Worm (Caenorhabditis elegans) whole organism, L4 larva: Measurements from ENCODE around the gene Y51H7C.12.
A peak's percentile ranks its signal among the peaks of the same experiment; 100 is the strongest.

Source experiments
- F37D6.2 ChIP-seq: sonication (generic microtip); optimal IDR thresholded peaks from 2 replicates; lab custom pipeline; 2016; ENCODE audit warnings: mild to moderate bottlenecking, missing genetic modification characterization, missing compliant biosample characterization
- F49E8.2 ChIP-seq: sonication (generic microtip); optimal IDR thresholded peaks from 2 replicates; lab custom pipeline; 2016; ENCODE audit warnings: missing compliant biosample characterization, mild to moderate bottlenecking, missing genetic modification characterization, borderline replicate concordance
- R02D3.7 ChIP-seq: fragments of 150-350 bp; sonication (generic microtip); optimal IDR thresholded peaks from 3 replicates; lab custom pipeline; 2014; ENCODE audit warnings: missing biosample characterization, missing genetic modification characterization
- Y105C5A.15 ChIP-seq: fragments of 200-800 bp; sonication (Bioruptor generic); IDR thresholded peaks from 2 replicates; pipeline ENCODE4 v1.3.6; 2022; ENCODE audit warnings: missing genetic modification characterization, missing compliant biosample characterization
- Y48G9A.11 ChIP-seq: fragments of 200-800 bp; sonication (Bioruptor generic); IDR thresholded peaks from 2 replicates; pipeline ENCODE4 v1.3.6; 2022; ENCODE audit warnings: missing genetic modification reagents, missing genetic modification characterization, missing compliant biosample characterization
- ama-1 ChIP-seq: fragments of 150-350 bp; optimal IDR thresholded peaks from 2 replicates; lab custom pipeline; 2014; ENCODE audit warnings: inconsistent platforms, mixed read lengths
- attf-4 ChIP-seq: sonication (generic microtip); optimal IDR thresholded peaks from 3 replicates; lab custom pipeline; 2017; ENCODE audit warnings: missing biosample characterization, missing genetic modification characterization
- ceh-44 ChIP-seq: fragments of 200-800 bp; sonication (Bioruptor generic); IDR thresholded peaks from 2 replicates; pipeline ENCODE4 v1.3.6; 2022; ENCODE audit warnings: missing genetic modification reagents, missing genetic modification characterization, missing compliant biosample characterization
- ceh-82 ChIP-seq: sonication (generic microtip); optimal IDR thresholded peaks from 2 replicates; lab custom pipeline; 2017; ENCODE audit warnings: missing biosample characterization, missing genetic modification characterization
- ctbp-1 ChIP-seq: fragments of 200-800 bp; sonication (Bioruptor generic); IDR thresholded peaks from 2 replicates; pipeline ENCODE4 v1.3.6; 2022; ENCODE audit warnings: missing genetic modification reagents, missing genetic modification characterization, missing compliant biosample characterization
- daf-12 ChIP-seq: fragments of 150-350 bp; optimal IDR thresholded peaks from 2 replicates; lab custom pipeline; 2014; ENCODE audit warnings: missing biosample characterization, missing genetic modification reagents, missing genetic modification characterization
- dmd-6 ChIP-seq: fragments of 200-800 bp; sonication (Bioruptor generic); IDR thresholded peaks from 2 replicates; pipeline ENCODE4 v1.3.6; 2022; ENCODE audit warnings: missing genetic modification reagents, missing genetic modification characterization, missing compliant biosample characterization
- dmd-9 ChIP-seq: fragments of 200-800 bp; sonication (Bioruptor generic); IDR thresholded peaks from 2 replicates; pipeline ENCODE4 v1.3.6; 2022; ENCODE audit warnings: missing genetic modification reagents, missing genetic modification characterization, missing compliant biosample characterization
- dpl-1 ChIP-seq: fragments of 150-350 bp; optimal IDR thresholded peaks from 2 replicates; lab custom pipeline; 2014; ENCODE audit warnings: missing biosample characterization, missing genetic modification reagents, missing genetic modification characterization
- duxl-1 ChIP-seq: sonication (generic microtip); optimal IDR thresholded peaks from 2 replicates; lab custom pipeline; 2016; ENCODE audit warnings: mild to moderate bottlenecking, missing genetic modification characterization, moderate library complexity, missing compliant biosample characterization; ENCODE audit not compliant: poor library complexity
- dve-1 ChIP-seq: sonication (generic microtip); optimal IDR thresholded peaks from 2 replicates; lab custom pipeline; 2017; ENCODE audit warnings: antibody characterized with exemption, mild to moderate bottlenecking, missing genetic modification characterization, missing compliant biosample characterization; ENCODE audit not compliant: insufficient read depth
- egl-43 ChIP-seq: fragments of 200-800 bp; sonication (Bioruptor generic); IDR thresholded peaks from 2 replicates; pipeline ENCODE4 v1.3.6; 2022; ENCODE audit warnings: missing genetic modification reagents, missing genetic modification characterization, missing compliant biosample characterization
- gei-8 ChIP-seq: fragments of 200-800 bp; sonication (Bioruptor generic); optimal IDR thresholded peaks from 2 replicates; lab custom pipeline; 2018; ENCODE audit warnings: mild to moderate bottlenecking, missing genetic modification characterization, missing compliant biosample characterization
- lin-1 ChIP-seq: fragments of 200-800 bp; sonication (Bioruptor generic); IDR thresholded peaks from 2 replicates; pipeline ENCODE4 v1.3.6; 2022; ENCODE audit warnings: missing genetic modification reagents, missing genetic modification characterization, missing compliant biosample characterization
- lin-38 ChIP-seq: fragments of 200-800 bp; sonication (Bioruptor generic); IDR thresholded peaks from 2 replicates; pipeline ENCODE4 v1.3.6; 2022; ENCODE audit warnings: missing genetic modification reagents, missing genetic modification characterization, missing compliant biosample characterization
- lin-39 ChIP-seq: fragments of 150-350 bp; optimal IDR thresholded peaks from 2 replicates; lab custom pipeline; 2014; ENCODE audit warnings: missing biosample characterization, missing genetic modification reagents, missing genetic modification characterization
- lir-3 ChIP-seq: sonication (generic microtip); optimal IDR thresholded peaks from 2 replicates; lab custom pipeline; 2016; ENCODE audit warnings: mild to moderate bottlenecking, missing genetic modification characterization, missing compliant biosample characterization
- lsy-2 ChIP-seq, 2 experiments: fragments of 150-350 bp in 1 of 2; sonication (generic microtip) in 1 of 2; optimal IDR thresholded peaks; 2 replicates each; lab custom pipeline; 2014 to 2017; ENCODE audit warnings: missing biosample characterization in 2 of 2, missing genetic modification characterization in 2 of 2
- mdl-1 ChIP-seq, 2 experiments: fragments of 150-350 bp in 1 of 2; sonication (generic microtip) in 1 of 2; optimal IDR thresholded peaks; 2 replicates each; lab custom pipeline; 2014 to 2017; ENCODE audit warnings: missing biosample characterization in 2 of 2, missing genetic modification characterization in 2 of 2
- mes-2 ChIP-seq: sonication (generic microtip); optimal IDR thresholded peaks from 2 replicates; lab custom pipeline; 2016; ENCODE audit warnings: missing genotype, mild to moderate bottlenecking, missing genetic modification characterization, missing compliant biosample characterization; ENCODE audit not compliant: poor library complexity, severe bottlenecking
- nhr-111 ChIP-seq: fragments of 200-800 bp; sonication (Bioruptor generic); optimal IDR thresholded peaks from 2 replicates; lab custom pipeline; 2018; ENCODE audit warnings: mild to moderate bottlenecking, missing genetic modification characterization, missing compliant biosample characterization
- nhr-28 ChIP-seq: fragments of 150-350 bp; optimal IDR thresholded peaks from 2 replicates; lab custom pipeline; 2014; ENCODE audit warnings: missing biosample characterization, missing genetic modification characterization
- nhr-6 ChIP-seq: fragments of 150-350 bp; optimal IDR thresholded peaks from 2 replicates; lab custom pipeline; 2014; ENCODE audit warnings: missing biosample characterization, missing genetic modification characterization
- nhr-77 ChIP-seq: fragments of 150-350 bp; optimal IDR thresholded peaks from 2 replicates; lab custom pipeline; 2014; ENCODE audit warnings: missing biosample characterization, missing genetic modification characterization
- pha-4 ChIP-seq, 2 experiments: fragments of 150-350 bp in 1 of 2; fragments of 200-800 bp in 1 of 2; sonication (Bioruptor generic) in 1 of 2; IDR thresholded peaks in 1 of 2; optimal IDR thresholded peaks in 1 of 2; 2 replicates each; pipeline versions ENCODE4 v1.3.6 to Lab custom; 2014 to 2022; ENCODE audit warnings: missing genetic modification characterization in 2 of 2, missing genetic modification reagents in 2 of 2, missing biosample characterization in 1 of 2, missing compliant biosample characterization in 1 of 2
- rbr-2 ChIP-seq: sonication (generic microtip); optimal IDR thresholded peaks from 2 replicates; lab custom pipeline; 2016; ENCODE audit warnings: missing genotype, missing genetic modification characterization, missing compliant biosample characterization
- saeg-2 ChIP-seq: fragments of 200-800 bp; sonication (Bioruptor generic); IDR thresholded peaks from 2 replicates; pipeline ENCODE4 v1.3.6; 2022; ENCODE audit warnings: missing genetic modification reagents, missing genetic modification characterization, missing compliant biosample characterization
- sdz-12 ChIP-seq: fragments of 200-800 bp; sonication (Bioruptor generic); optimal IDR thresholded peaks from 2 replicates; lab custom pipeline; 2018; ENCODE audit warnings: mild to moderate bottlenecking, missing genetic modification characterization, missing compliant biosample characterization
- snpc-1.2 ChIP-seq: fragments of 200-800 bp; sonication (Bioruptor generic); IDR thresholded peaks from 2 replicates; pipeline ENCODE4 v1.3.6; 2022; ENCODE audit warnings: missing genetic modification reagents, missing genetic modification characterization, missing compliant biosample characterization
- snpc-4 ChIP-seq: fragments of 150-350 bp; optimal IDR thresholded peaks from 2 replicates; lab custom pipeline; 2014; ENCODE audit warnings: missing biosample characterization, missing genetic modification characterization
- spr-1 ChIP-seq: sonication (generic microtip); optimal IDR thresholded peaks from 2 replicates; lab custom pipeline; 2016; ENCODE audit warnings: mild to moderate bottlenecking, missing genetic modification characterization, missing compliant biosample characterization
- unc-130 ChIP-seq: sonication (generic microtip); optimal IDR thresholded peaks from 2 replicates; lab custom pipeline; 2016; ENCODE audit warnings: missing genetic modification reagents, missing genetic modification characterization, missing compliant biosample characterization
- unc-62 ChIP-seq, 3 experiments: fragments of 150-350 bp in 1 of 3; sonication (generic microtip); optimal IDR thresholded peaks in 2 of 3; peaks in 1 of 3; 1 replicate in 1 of 3; 2 replicates in 2 of 3; lab custom pipeline; 2014 to 2017; ENCODE audit warnings: missing biosample characterization in 3 of 3, missing genetic modification characterization in 3 of 3, missing genetic modification reagents in 3 of 3, missing genotype in 1 of 3
- ztf-11 ChIP-seq: fragments of 150-350 bp; optimal IDR thresholded peaks from 2 replicates; lab custom pipeline; 2014; ENCODE audit warnings: missing biosample characterization, missing genetic modification characterization

Y51H7C.12 gene

DNA sequence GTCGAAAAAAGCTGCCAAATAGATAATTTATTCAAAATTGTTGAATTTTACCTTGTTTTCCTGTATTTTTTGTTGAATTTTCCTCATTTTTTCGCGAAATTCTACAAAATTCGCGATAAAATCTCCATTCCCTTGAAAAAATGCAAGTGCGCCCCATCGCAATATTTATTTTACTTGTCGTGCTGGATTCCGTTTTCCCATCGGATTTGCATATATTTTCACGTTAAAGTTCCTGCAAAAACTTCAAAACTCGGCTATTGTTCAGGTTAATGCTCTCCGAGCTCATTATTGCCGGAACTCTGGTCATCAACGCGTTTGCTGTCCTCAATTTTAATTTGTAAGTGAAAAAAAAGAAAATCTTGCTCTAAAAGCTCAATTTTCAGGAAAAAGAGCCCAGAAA lies 43.5 kb downstream of the Y51H7C.12 start, which contains the start of the genes Y51H7C.41 and cogc-4:
Y51H7C.41 (plus strand) TSS at position 266 of the 400 bp plus-strand sequence.
cogc-4 (plus strand) TSS at position 386 of the 400 bp plus-strand sequence.
- TF ChIP-seq saeg-2 (GFP tag; lab: Robert Waterston, UW) (no peak), lsy-2 (tag; optimal IDR thresholded peaks at IDR 0.05; lab: Kevin White, UChicago) (peak in 1 of 2 experiments; percentile 30), duxl-1 (tag; lab: Kevin White, UChicago) (peak; percentile 9), lin-38 (GFP tag; lab: Robert Waterston, UW) (peak; percentile 55)

ce11 chrII:1402167-1402619 lies 44.4 kb downstream of the Y51H7C.12 start, which contains the start of gene Y51H7C.7:
Y51H7C.7 (plus strand) TSS chrII:1402569.
- TF ChIP-seq spr-1 (tag; lab: Kevin White, UChicago), result peak; percentile 39
- no peak for TF ChIP-seq egl-43 (GFP tag; lab: Robert Waterston, UW)
- no peak for TF ChIP-seq ama-1 (lab: Kevin White, UChicago)
- peak; percentile 8 for TF ChIP-seq F49E8.2
- TF ChIP-seq pha-4 (GFP tag; IDR thresholded peaks at IDR 0.05; lab: Robert Waterston, UW), result no peak
- TF ChIP-seq pha-4 (tag; optimal IDR thresholded peaks at IDR 0.05; lab: Kevin White, UChicago), result no peak
- TF ChIP-seq mdl-1 (tag; optimal IDR thresholded peaks at IDR 0.05; lab: Kevin White, UChicago), result no peak
- no peak for TF ChIP-seq lsy-2 (tag; optimal IDR thresholded peaks at IDR 0.05; lab: Kevin White, UChicago)
- no peak for TF ChIP-seq nhr-111 (GFP tag; lab: Kevin White, UChicago)
- no peak for TF ChIP-seq Y105C5A.15 (GFP tag; lab: Robert Waterston, UW)
- TF ChIP-seq mes-2 (tag; lab: Kevin White, UChicago), result peak; percentile 84
- peak; percentile 44 for TF ChIP-seq F37D6.2
- TF ChIP-seq sdz-12, result no peak
- TF ChIP-seq rbr-2 (tag; lab: Kevin White, UChicago), result peak; percentile 51
- TF ChIP-seq unc-62 (GFP tag; optimal IDR thresholded peaks at IDR 0.05 in 1 of 2; lab: Kevin White, UChicago), result no peak
- TF ChIP-seq unc-62 (tag; optimal IDR thresholded peaks at IDR 0.05; lab: Kevin White, UChicago), result no peak
- TF ChIP-seq lin-39, result no peak
- TF ChIP-seq nhr-28 (tag; lab: Kevin White, UChicago), result peak; percentile 28
- TF ChIP-seq R02D3.7, result no peak
- TF ChIP-seq dpl-1 (GFP tag; lab: Kevin White, UChicago), result peak; percentile 70
- TF ChIP-seq gei-8 (GFP tag; lab: Kevin White, UChicago), result no peak
- TF ChIP-seq Y48G9A.11, result peak; percentile 50; the same call in 1 of the 2 replicates
- TF ChIP-seq snpc-4 (tag; lab: Kevin White, UChicago), result no peak
- peak; percentile 27; the same call in 1 of the 2 replicates for TF ChIP-seq dmd-6 (GFP tag; lab: Robert Waterston, UW)
- TF ChIP-seq, all 104 proteins: peak for 9

- no peak for TF ChIP-seq attf-4 (tag; lab: Kevin White, UChicago)
- TF ChIP-seq dve-1 (tag; lab: Kevin White, UChicago), result no peak
- no peak for TF ChIP-seq daf-12
- no peak for TF ChIP-seq ceh-44 (GFP tag; lab: Robert Waterston, UW)
- no peak for TF ChIP-seq ceh-82
- TF ChIP-seq snpc-1.2, result no peak
- TF ChIP-seq nhr-6 (tag; lab: Kevin White, UChicago), result no peak
- TF ChIP-seq lir-3 (tag; lab: Kevin White, UChicago), result no peak
- no peak for TF ChIP-seq mdl-1 (tag; optimal IDR thresholded peaks at IDR 0.05; lab: Kevin White, UChicago)
- no peak for TF ChIP-seq ctbp-1 (GFP tag; lab: Robert Waterston, UW)
- TF ChIP-seq nhr-77 (tag; lab: Kevin White, UChicago), result no peak
- no peak for TF ChIP-seq lin-1 (GFP tag; lab: Robert Waterston, UW)
- TF ChIP-seq sdz-12, result no peak
- TF ChIP-seq dmd-9 (GFP tag; lab: Robert Waterston, UW), result no peak
- no peak for TF ChIP-seq duxl-1 (tag; lab: Kevin White, UChicago)
- TF ChIP-seq unc-130 (GFP tag; lab: Kevin White, UChicago), result no peak
- no peak for TF ChIP-seq saeg-2 (GFP tag; lab: Robert Waterston, UW)
- TF ChIP-seq ztf-11 (tag; lab: Kevin White, UChicago), result no peak
- TF ChIP-seq dpl-1 (GFP tag; lab: Kevin White, UChicago), result no peak
- TF ChIP-seq egl-43 (GFP tag; lab: Robert Waterston, UW), result no peak
Measured at ce11 chrII:1401474-1401873, 45.1 kb downstream of the Y51H7C.12 start, which contains the start of gene Y51H7C.8. Y51H7C.8 (plus strand) TSS chrII:1401774.
